Fruit fly (Drosophila melanogaster): ENCODE measurements around the gene CG11723.

DNA sequence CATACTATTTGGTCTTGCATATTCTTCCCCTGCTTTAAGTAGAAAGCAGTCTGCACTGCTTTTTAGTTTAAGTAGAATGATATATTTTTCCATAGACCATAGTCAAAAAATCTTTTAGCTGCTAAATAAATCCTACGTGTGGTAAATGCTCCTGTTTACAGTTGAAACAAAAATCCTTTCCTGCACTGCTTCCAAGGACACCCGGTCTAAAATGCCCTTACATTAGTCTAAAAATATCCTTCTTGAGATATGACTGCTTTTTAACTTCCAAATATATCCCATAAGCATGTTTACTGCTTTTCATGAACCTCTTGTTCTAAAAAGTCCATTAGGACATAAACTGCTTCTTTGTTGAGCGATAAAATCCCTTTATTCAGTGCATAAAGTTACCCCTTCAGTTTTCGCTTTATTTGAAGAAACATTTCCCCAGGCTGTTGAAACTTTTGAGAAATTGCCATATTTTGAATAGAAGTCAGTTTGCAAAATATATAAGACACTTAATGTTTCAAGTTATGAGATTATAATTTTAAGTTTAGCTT, 36.7 kb downstream of the CG11723 start:
- TF ChIP-seq Pif1A (GFP tag; optimal IDR thresholded peaks at IDR 0.05), result no peak
- TF ChIP-seq fd96Ca (GFP tag; IDR thresholded peaks at IDR 0.05), result no peak
- no peak for TF ChIP-seq CG15710 (tag; optimal IDR thresholded peaks at IDR 0.05)
